Fruit fly (Drosophila melanogaster): ENCODE results near the gene Hmgcr.

Hmgcr gene

dm6 chr3R:23788406-23789021 is 55.4 kb downstream of the Hmgcr start (continued):
- TF ChIP-seq pfk (GFP tag; optimal IDR thresholded peaks at IDR 0.05): no peak
- no peak for TF ChIP-seq CG10543 (GFP tag; optimal IDR thresholded peaks at IDR 0.05)
- TF ChIP-seq Gsc (GFP tag; IDR thresholded peaks at IDR 0.05): no peak
- TF ChIP-seq Nf-YC (tag; optimal IDR thresholded peaks at IDR 0.05): no peak
- TF ChIP-seq unpg (GFP tag; optimal IDR thresholded peaks at IDR 0.05): peak; percentile 21
- no peak for TF ChIP-seq knrl (GFP tag; IDR thresholded peaks at IDR 0.05; ENCODE audit: partially characterized antibody)
- TF ChIP-seq sc (optimal IDR thresholded peaks at IDR 0.05): no peak
- TF ChIP-seq sc (GFP tag; optimal IDR thresholded peaks at IDR 0.05): no peak
- no peak for TF ChIP-seq CG13894 (tag; optimal IDR thresholded peaks at IDR 0.05)
- no peak for TF ChIP-seq CG12744 (GFP tag; optimal IDR thresholded peaks at IDR 0.05)
- no peak for TF ChIP-seq unc-4 (GFP tag; IDR thresholded peaks at IDR 0.05; ENCODE audit: partially characterized antibody)
- TF ChIP-seq CG13287 (GFP tag; IDR thresholded peaks at IDR 0.05; ENCODE audit: partially characterized antibody): no peak
- no peak for TF ChIP-seq CG1024 (GFP tag; IDR thresholded peaks at IDR 0.05)
- TF ChIP-seq CG30431 (GFP tag; optimal IDR thresholded peaks at IDR 0.05): no peak
- no peak for TF ChIP-seq amos (GFP tag; IDR thresholded peaks at IDR 0.05; ENCODE audit: partially characterized antibody)
- no peak for TF ChIP-seq CG8924 (tag; optimal IDR thresholded peaks at IDR 0.05)
- TF ChIP-seq HLHmδ (GFP tag; optimal IDR thresholded peaks at IDR 0.05): peak; percentile 71
- no peak for TF ChIP-seq kah (GFP tag; optimal IDR thresholded peaks at IDR 0.05)
- no peak for TF ChIP-seq CG18599 (GFP tag; optimal IDR thresholded peaks at IDR 0.05)
- TF ChIP-seq Camta (GFP tag; optimal IDR thresholded peaks at IDR 0.05): no peak
- TF ChIP-seq ken (GFP tag; IDR thresholded peaks at IDR 0.05): 0 out of 3 replicates have a peak, but pooled peaks have one; percentile 4
- TF ChIP-seq CG5953 (GFP tag; IDR thresholded peaks at IDR 0.05): no peak
- TF ChIP-seq inv (GFP tag; IDR thresholded peaks at IDR 0.05; ENCODE audit: partially characterized antibody): no peak
- no peak for TF ChIP-seq B-H2 (GFP tag; optimal IDR thresholded peaks at IDR 0.05)
- no peak for TF ChIP-seq rib (GFP tag; IDR thresholded peaks at IDR 0.05)
- no peak for TF ChIP-seq fd64A (GFP tag; optimal IDR thresholded peaks at IDR 0.05)
- TF ChIP-seq CG8290 (GFP tag; optimal IDR thresholded peaks at IDR 0.05): no peak
- TF ChIP-seq CG8290 (tag; optimal IDR thresholded peaks at IDR 0.05): no peak
- TF ChIP-seq CG3726 (GFP tag; IDR thresholded peaks at IDR 0.05): 0 out of 3 replicates have a peak, but pooled peaks have one; percentile 4
- no peak for TF ChIP-seq Aef1 (GFP tag; IDR thresholded peaks at IDR 0.05)
- peak in 1 of 2 experiments; percentile 11 for TF ChIP-seq dpn (GFP tag; optimal IDR thresholded peaks at IDR 0.05)
- peak; percentile 14 for TF ChIP-seq lilli (GFP tag; optimal IDR thresholded peaks at IDR 0.05)
- no peak for TF ChIP-seq peb (GFP tag; IDR thresholded peaks at IDR 0.05)
- no peak for TF ChIP-seq CG4820 (GFP tag; optimal IDR thresholded peaks at IDR 0.05)
- no peak for TF ChIP-seq CG30020 (tag; optimal IDR thresholded peaks at IDR 0.05)
- TF ChIP-seq CG6254 (GFP tag; optimal IDR thresholded peaks at IDR 0.05): no peak
- no peak for TF ChIP-seq CG14860 (GFP tag; IDR thresholded peaks at IDR 0.05; ENCODE audit: partially characterized antibody)
- no peak for TF ChIP-seq toy (GFP tag; IDR thresholded peaks at IDR 0.05)
- no peak for TF ChIP-seq CG10654 (GFP tag; optimal IDR thresholded peaks at IDR 0.05)
- TF ChIP-seq cas (GFP tag; IDR thresholded peaks at IDR 0.05): no peak
- no peak for TF ChIP-seq CG31365 (tag; optimal IDR thresholded peaks at IDR 0.05)
- TF ChIP-seq vfl (GFP tag; optimal IDR thresholded peaks at IDR 0.05): no peak
- TF ChIP-seq yki (optimal IDR thresholded peaks at IDR 0.05): no peak
- TF ChIP-seq Hr51 (GFP tag; optimal IDR thresholded peaks at IDR 0.05): peak in 1 of 2 experiments; percentile 20
- TF ChIP-seq CG7963 (GFP tag; IDR thresholded peaks at IDR 0.05; ENCODE audit: partially characterized antibody): no peak
- TF ChIP-seq prd (optimal IDR thresholded peaks at IDR 0.05): no peak
- TF ChIP-seq prd (GFP tag; IDR thresholded peaks at IDR 0.05): no peak; the same call in 2 of the 3 replicates
- no peak for TF ChIP-seq CG7928 (GFP tag; optimal IDR thresholded peaks at IDR 0.05)
- TF ChIP-seq Doc3 (GFP tag; IDR thresholded peaks at IDR 0.05; ENCODE audit: partially characterized antibody): no peak
- peak in 1 of 2 experiments; percentile 20 for TF ChIP-seq Pdp1 (GFP tag; optimal IDR thresholded peaks at IDR 0.05)
- TF ChIP-seq gce (GFP tag; IDR thresholded peaks at IDR 0.05): no peak
